Worm (Caenorhabditis elegans) whole organism, early embryonic: ENCODE data around the gene C09E7.10.

ENCODE experiments used
- B0310.2 ChIP-seq: sonication (generic microtip); optimal IDR thresholded peaks from 2 replicates; lab custom pipeline; 2016; ENCODE audit warnings: mild to moderate bottlenecking, missing genetic modification characterization, missing compliant biosample characterization
- F13C5.2 ChIP-seq: sonication (generic microtip); optimal IDR thresholded peaks from 2 replicates; lab custom pipeline; 2017; ENCODE audit warnings: mild to moderate bottlenecking, missing genetic modification characterization, inconsistent platforms, missing compliant biosample characterization
- aly-1 ChIP-seq: sonication (generic microtip); optimal IDR thresholded peaks from 2 replicates; lab custom pipeline; 2016; ENCODE audit warnings: missing genetic modification characterization, missing compliant biosample characterization
- ama-1 ChIP-seq: fragments of 150-350 bp; optimal IDR thresholded peaks from 2 replicates; lab custom pipeline; 2014
- ceh-13 ChIP-seq: fragments of 200-800 bp; sonication (Bioruptor generic); optimal IDR thresholded peaks from 2 replicates; lab custom pipeline; 2018; ENCODE audit warnings: mild to moderate bottlenecking, missing genetic modification characterization, missing compliant biosample characterization
- ceh-36 ChIP-seq: sonication (generic microtip); optimal IDR thresholded peaks from 2 replicates; lab custom pipeline; 2016; ENCODE audit warnings: missing genetic modification characterization, inconsistent platforms, missing compliant biosample characterization
- ets-7 ChIP-seq: sonication (generic microtip); optimal IDR thresholded peaks from 2 replicates; lab custom pipeline; 2016; ENCODE audit warnings: missing genotype, missing genetic modification characterization, missing compliant biosample characterization
- flt-1 ChIP-seq: fragments of 200-800 bp; sonication (Bioruptor generic); IDR thresholded peaks from 2 replicates; pipeline ENCODE4 v1.3.6; 2022; ENCODE audit warnings: missing genetic modification characterization, missing compliant biosample characterization
- hmbx-1 ChIP-seq: sonication (generic microtip); optimal IDR thresholded peaks from 2 replicates; lab custom pipeline; 2016; ENCODE audit warnings: mild to moderate bottlenecking, missing genetic modification characterization, missing compliant biosample characterization
- hmg-4 ChIP-seq: fragments of 200-800 bp; sonication (Bioruptor generic); optimal IDR thresholded peaks from 2 replicates; lab custom pipeline; 2018; ENCODE audit warnings: mild to moderate bottlenecking, missing genetic modification characterization, missing compliant biosample characterization
- hnd-1 ChIP-seq: sonication (generic microtip); optimal IDR thresholded peaks from 2 replicates; lab custom pipeline; 2016; ENCODE audit warnings: missing genetic modification characterization, missing compliant biosample characterization
- pes-1 ChIP-seq: fragments of 200-800 bp; sonication (Bioruptor generic); IDR thresholded peaks from 2 replicates; pipeline ENCODE4 v1.3.6; 2022; ENCODE audit warnings: missing genetic modification reagents, missing genetic modification characterization, missing compliant biosample characterization
- scrt-1 ChIP-seq: fragments of 200-800 bp; sonication (Bioruptor generic); IDR thresholded peaks from 2 replicates; pipeline ENCODE4 v1.3.6; 2022; ENCODE audit warnings: missing genetic modification characterization, missing compliant biosample characterization
- sea-1 ChIP-seq: fragments of 200-800 bp; sonication (Bioruptor generic); conservative IDR thresholded peaks from 2 replicates; pipeline ENCODE4 v1.3.6; 2022; ENCODE audit warnings: missing genetic modification characterization, missing compliant biosample characterization
- tbx-11 ChIP-seq: fragments of 200-800 bp; sonication (Bioruptor generic); IDR thresholded peaks from 2 replicates; pipeline ENCODE4 v1.3.6; 2022; ENCODE audit warnings: missing genetic modification characterization, missing compliant biosample characterization
- tbx-37 ChIP-seq: fragments of 200-800 bp; sonication (Bioruptor generic); conservative IDR thresholded peaks from 2 replicates; pipeline ENCODE4 v1.3.6; 2022; ENCODE audit warnings: missing genetic modification reagents, missing genetic modification characterization, missing compliant biosample characterization
- tra-4 ChIP-seq: sonication (generic microtip); optimal IDR thresholded peaks from 2 replicates; lab custom pipeline; 2017; ENCODE audit warnings: missing genetic modification characterization, missing compliant biosample characterization

C09E7.10 gene

DNA sequence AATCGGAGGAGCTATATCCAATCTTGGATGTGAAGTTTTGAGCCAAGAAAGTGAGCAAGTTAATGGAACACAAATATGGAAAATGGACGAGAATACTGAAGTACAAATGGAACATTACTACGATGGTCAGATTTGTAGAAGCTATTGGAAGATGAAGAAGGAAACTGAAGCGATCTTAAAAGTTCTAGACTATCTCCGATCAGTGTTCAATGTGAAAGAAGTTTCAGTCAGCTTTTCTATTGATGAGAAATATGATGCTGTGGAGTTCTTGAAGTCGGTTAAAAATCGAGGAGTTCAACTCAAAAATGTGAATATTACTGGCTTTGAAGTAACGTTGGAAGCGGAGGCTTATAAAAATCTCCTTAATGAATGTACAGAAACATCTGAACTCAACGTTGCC, 20.7 kb downstream of the C09E7.10 start:
- TF ChIP-seq ets-7 (tag; lab: Kevin White, UChicago) (no peak), F13C5.2 (tag; lab: Kevin White, UChicago) (no peak), ceh-13 (GFP tag; lab: Kevin White, UChicago) (no peak), flt-1 (GFP tag; lab: Robert Waterston, UW) (no peak), ama-1 (no peak), pes-1 (GFP tag; lab: Robert Waterston, UW) (no peak), hnd-1 (tag; lab: Kevin White, UChicago) (no peak), hmbx-1 (tag; lab: Kevin White, UChicago) (no peak)

ce11 chrIII:6498176-6498575, 21.7 kb downstream of the C09E7.10 start, which contains the start of gene sdz-15:
Gene sdz-15 (plus strand): TSS chrIII:6498476.
- TF ChIP-seq flt-1 (GFP tag; lab: Robert Waterston, UW) (no peak), sea-1 (GFP tag; lab: Robert Waterston, UW) (no peak), hnd-1 (tag; lab: Kevin White, UChicago) (no peak), aly-1 (no peak), hmg-4 (no peak), scrt-1 (GFP tag; lab: Robert Waterston, UW) (no peak), F13C5.2 (tag; lab: Kevin White, UChicago) (no peak), tra-4 (tag; lab: Kevin White, UChicago) (no peak)

- TF ChIP-seq ceh-13 (GFP tag; lab: Kevin White, UChicago) (no peak), sea-1 (GFP tag; lab: Robert Waterston, UW) (no peak), flt-1 (GFP tag; lab: Robert Waterston, UW) (no peak), B0310.2 (tag; lab: Kevin White, UChicago) (no peak), hmbx-1 (tag; lab: Kevin White, UChicago) (no peak), ama-1 (no peak), ets-7 (tag; lab: Kevin White, UChicago) (no peak), tbx-37 (GFP tag; lab: Robert Waterston, UW) (no peak), scrt-1 (GFP tag; lab: Robert Waterston, UW) (no peak), F13C5.2 (tag; lab: Kevin White, UChicago) (no peak), tra-4 (tag; lab: Kevin White, UChicago) (no peak), tbx-11 (no peak)
Observed at ce11 chrIII:6495191-6495723, 24.6 kb downstream of the C09E7.10 start, which contains the start of gene F23F12.13. Gene F23F12.13 (plus strand): TSS chrIII:6495673.

DNA sequence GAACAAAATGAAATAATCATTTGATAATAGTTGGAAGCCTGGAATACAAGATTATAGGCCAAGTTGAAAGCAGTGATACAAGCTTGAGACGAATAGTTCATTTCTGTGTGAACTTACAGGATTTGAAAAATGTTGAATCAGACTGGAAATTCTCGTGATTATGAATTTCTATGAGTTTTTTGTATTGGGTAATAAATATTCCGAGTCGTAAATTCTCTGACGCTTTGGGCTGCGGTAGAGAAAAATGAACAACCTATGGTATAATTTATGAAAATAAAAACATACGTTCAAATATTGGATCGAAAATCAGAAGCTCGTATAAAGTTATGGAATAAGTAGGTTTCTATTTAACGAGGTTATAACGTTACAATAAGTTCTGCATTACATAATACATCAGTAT, 27.0 kb downstream of the C09E7.10 start, which contains the start of gene srb-11:
srb-11 (minus strand) TSS at position 101 of the 400 bp plus-strand sequence.
- TF ChIP-seq tbx-37 (GFP tag; lab: Robert Waterston, UW) (no peak), F13C5.2 (tag; lab: Kevin White, UChicago) (no peak), pes-1 (GFP tag; lab: Robert Waterston, UW) (no peak), aly-1 (no peak), hnd-1 (tag; lab: Kevin White, UChicago) (no peak), ama-1 (no peak), ceh-13 (GFP tag; lab: Kevin White, UChicago) (no peak), hmbx-1 (tag; lab: Kevin White, UChicago) (no peak)

DNA sequence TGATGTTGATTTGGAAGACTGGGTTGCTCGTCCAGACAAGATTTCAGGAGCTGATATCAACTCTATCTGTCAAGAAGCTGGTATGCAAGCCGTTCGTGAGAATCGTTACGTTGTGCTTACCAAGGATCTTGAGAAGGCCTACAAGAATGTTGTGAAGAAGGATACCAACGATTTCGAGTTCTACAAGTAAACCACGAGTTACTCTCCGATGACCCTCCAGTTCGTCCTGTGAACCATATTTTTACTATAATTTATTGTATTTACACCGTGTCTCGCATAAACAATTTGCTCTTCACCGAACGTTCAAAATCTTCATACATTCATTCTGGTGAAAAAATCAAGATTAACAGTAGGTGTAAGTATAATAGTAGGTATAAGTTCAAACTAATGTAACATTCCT, 28.9 kb downstream of the C09E7.10 start:
- TF ChIP-seq ceh-13 (GFP tag; lab: Kevin White, UChicago): no peak
- no peak for TF ChIP-seq tra-4 (tag; lab: Kevin White, UChicago)
- TF ChIP-seq ama-1: no peak
- TF ChIP-seq aly-1: no peak
- no peak for TF ChIP-seq sea-1 (GFP tag; lab: Robert Waterston, UW)
- TF ChIP-seq flt-1 (GFP tag; lab: Robert Waterston, UW): no peak
- TF ChIP-seq pes-1 (GFP tag; lab: Robert Waterston, UW): no peak

DNA sequence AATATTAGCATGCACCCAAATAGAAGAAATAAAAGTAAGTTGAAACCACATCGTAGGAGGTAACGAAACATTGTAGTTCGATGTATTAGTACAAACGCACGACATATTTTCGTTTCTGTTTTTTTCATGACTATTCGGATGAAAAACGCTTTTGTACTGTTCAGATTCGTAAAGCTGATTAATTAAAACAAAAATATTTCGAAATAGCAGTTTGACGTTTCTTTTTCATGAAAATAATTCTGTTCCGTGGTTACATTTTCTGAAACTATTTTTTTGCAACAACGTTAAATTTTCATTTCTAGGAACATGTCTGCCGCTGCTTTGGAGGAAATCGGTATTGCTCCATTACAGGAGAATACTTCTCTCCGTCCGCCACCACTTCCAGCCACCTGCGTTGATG, 30.4 kb downstream of the C09E7.10 start, which contains the start of gene rpt-3:
rpt-3 (plus strand) TSS at position 301 of the 400 bp plus-strand sequence.
- TF ChIP-seq pes-1 (GFP tag; lab: Robert Waterston, UW): no peak

ce11 chrIII:6488916-6489315, 30.9 kb downstream of the C09E7.10 start:
- TF ChIP-seq flt-1 (GFP tag; lab: Robert Waterston, UW): no peak
- TF ChIP-seq ceh-13 (GFP tag; lab: Kevin White, UChicago): no peak

DNA sequence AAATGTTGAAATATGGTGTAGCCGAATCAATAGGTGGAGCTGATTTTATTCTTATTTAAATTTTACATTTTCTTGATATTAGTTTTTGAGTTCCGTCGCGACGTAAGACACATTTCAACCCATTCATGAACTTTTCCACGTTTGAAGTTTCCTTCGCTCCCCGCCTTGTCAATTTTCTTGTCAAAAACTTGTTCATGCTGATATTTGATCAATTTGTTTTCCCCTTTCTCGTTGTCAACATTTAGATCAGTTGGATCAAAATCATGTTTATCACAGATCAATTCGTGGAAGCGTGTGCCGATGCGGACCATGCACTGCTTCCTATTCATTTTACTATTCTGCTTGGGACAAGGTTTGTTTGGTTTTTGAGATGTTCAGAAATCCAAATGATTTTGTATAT, 36.9 kb downstream of the C09E7.10 start, which contains the start of gene chtb-2:
chtb-2 (plus strand) TSS at position 301 of the 400 bp plus-strand sequence.
- TF ChIP-seq B0310.2 (tag; lab: Kevin White, UChicago) (no peak), hmg-4 (no peak), scrt-1 (GFP tag; lab: Robert Waterston, UW) (no peak), tra-4 (tag; lab: Kevin White, UChicago) (no peak), ets-7 (tag; lab: Kevin White, UChicago) (no peak), tbx-11 (no peak), ceh-36 (tag; lab: Kevin White, UChicago) (no peak), F13C5.2 (tag; lab: Kevin White, UChicago) (no peak), sea-1 (GFP tag; lab: Robert Waterston, UW) (no peak), hmbx-1 (tag; lab: Kevin White, UChicago) (no peak), pes-1 (GFP tag; lab: Robert Waterston, UW) (no peak), ceh-13 (GFP tag; lab: Kevin White, UChicago) (no peak), ama-1 (no peak), tbx-37 (GFP tag; lab: Robert Waterston, UW) (no peak), aly-1 (no peak), hnd-1 (tag; lab: Kevin White, UChicago) (no peak), flt-1 (GFP tag; lab: Robert Waterston, UW) (no peak)
